Fruit fly (Drosophila melanogaster): ENCODE data around the gene ca.

DNA sequence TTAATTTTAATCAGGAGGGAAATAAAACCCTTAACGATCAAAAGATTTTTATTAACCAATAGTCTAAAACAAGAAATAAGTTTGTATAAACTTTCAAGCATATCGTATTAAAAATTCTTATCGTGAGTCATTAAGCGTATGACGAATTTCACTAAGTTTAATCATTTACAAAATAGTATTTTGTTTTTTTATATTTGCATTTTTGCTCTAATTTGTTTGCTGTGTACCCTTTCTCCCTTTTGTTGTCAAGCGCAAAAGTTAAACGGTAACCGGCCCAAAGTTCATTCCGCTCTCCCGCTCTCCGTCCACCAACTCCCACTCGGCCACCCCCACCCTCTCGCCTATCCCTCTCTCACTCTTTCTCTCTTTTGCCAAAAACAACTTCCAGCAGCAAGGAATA lies 42.8 kb upstream of the ca start:
- TF ChIP-seq Myc (optimal IDR thresholded peaks at IDR 0.05) (no peak), insv (optimal IDR thresholded peaks at IDR 0.05) (no peak), psq (optimal IDR thresholded peaks at IDR 0.05) (no peak), h (optimal IDR thresholded peaks at IDR 0.05) (no peak), ttk (optimal IDR thresholded peaks at IDR 0.05) (no peak), Sin3A (optimal IDR thresholded peaks at IDR 0.05) (no peak)

Measured in Kc167 (cell line).